Worm (Caenorhabditis elegans) whole organism, late embryonic: ENCODE data around the gene srh-45.

Experiments
- C08G9.2 ChIP-seq: sonication (generic microtip); optimal IDR thresholded peaks from 2 replicates; lab custom pipeline; 2016; ENCODE audit warnings: mild to moderate bottlenecking, missing genetic modification characterization, moderate library complexity, missing compliant biosample characterization
- K09A11.1 ChIP-seq: sonication (generic microtip); optimal IDR thresholded peaks from 2 replicates; lab custom pipeline; 2017; ENCODE audit warnings: antibody characterized with exemption, mild to moderate bottlenecking, missing genetic modification characterization, missing compliant biosample characterization; ENCODE audit not compliant: insufficient read depth
- T23F11.4 ChIP-seq: fragments of 200-800 bp; sonication (Bioruptor generic); optimal IDR thresholded peaks from 2 replicates; lab custom pipeline; 2018; ENCODE audit warnings: mild to moderate bottlenecking, missing genetic modification characterization, missing compliant biosample characterization
- Y22D7AL.16 ChIP-seq: sonication (generic microtip); optimal IDR thresholded peaks from 2 replicates; lab custom pipeline; 2016; ENCODE audit warnings: missing genetic modification characterization, missing compliant biosample characterization
- ahr-1 ChIP-seq: sonication (generic microtip); optimal IDR thresholded peaks from 2 replicates; lab custom pipeline; 2016; ENCODE audit warnings: missing genetic modification characterization, missing compliant biosample characterization
- ceh-18 ChIP-seq: sonication (generic microtip); optimal IDR thresholded peaks from 2 replicates; lab custom pipeline; 2016; ENCODE audit warnings: missing genetic modification characterization, missing compliant biosample characterization
- ceh-19 ChIP-seq: fragments of 200-800 bp; sonication (Bioruptor generic); optimal IDR thresholded peaks from 2 replicates; lab custom pipeline; 2018; ENCODE audit warnings: mild to moderate bottlenecking, missing genetic modification characterization, missing compliant biosample characterization
- ceh-22 ChIP-seq: sonication (generic microtip); optimal IDR thresholded peaks from 2 replicates; lab custom pipeline; 2017; ENCODE audit warnings: missing biosample characterization, missing genetic modification characterization
- ceh-31 ChIP-seq: sonication (generic microtip); optimal IDR thresholded peaks from 2 replicates; lab custom pipeline; 2016; ENCODE audit warnings: missing genetic modification characterization, missing compliant biosample characterization
- ceh-34 ChIP-seq: sonication (generic microtip); optimal IDR thresholded peaks from 2 replicates; lab custom pipeline; 2016; ENCODE audit warnings: mild to moderate bottlenecking, missing genetic modification characterization, missing compliant biosample characterization
- ceh-45 ChIP-seq: fragments of 200-800 bp; sonication (Bioruptor generic); IDR thresholded peaks from 2 replicates; pipeline ENCODE4 v1.3.6; 2022; ENCODE audit warnings: missing genetic modification reagents, missing genetic modification characterization, missing compliant biosample characterization
- ceh-6 ChIP-seq: fragments of 200-800 bp; sonication (Bioruptor generic); optimal IDR thresholded peaks from 2 replicates; lab custom pipeline; 2018; ENCODE audit warnings: mild to moderate bottlenecking, missing genetic modification characterization, missing compliant biosample characterization
- che-1 ChIP-seq: sonication (generic microtip); optimal IDR thresholded peaks from 2 replicates; lab custom pipeline; 2016; ENCODE audit warnings: mild to moderate bottlenecking, missing genetic modification characterization, missing compliant biosample characterization
- dve-1 ChIP-seq: sonication (generic microtip); optimal IDR thresholded peaks from 2 replicates; lab custom pipeline; 2017; ENCODE audit warnings: antibody characterized with exemption, mild to moderate bottlenecking, missing genetic modification characterization, missing compliant biosample characterization
- elt-2 ChIP-seq: sonication (generic microtip); optimal IDR thresholded peaks from 2 replicates; lab custom pipeline; 2016; ENCODE audit warnings: missing genetic modification reagents, missing genetic modification characterization, missing compliant biosample characterization
- fax-1 ChIP-seq: sonication (generic microtip); optimal IDR thresholded peaks from 2 replicates; lab custom pipeline; 2016; ENCODE audit warnings: missing genotype, missing genetic modification characterization, missing compliant biosample characterization
- fkh-6 ChIP-seq: sonication (generic microtip); optimal IDR thresholded peaks from 2 replicates; lab custom pipeline; 2016; ENCODE audit warnings: missing genetic modification characterization, missing compliant biosample characterization
- gmeb-2 ChIP-seq: sonication (generic microtip); optimal IDR thresholded peaks from 2 replicates; lab custom pipeline; 2016; ENCODE audit warnings: missing genetic modification characterization, inconsistent platforms, missing compliant biosample characterization
- hlh-30 ChIP-seq: sonication (generic microtip); optimal IDR thresholded peaks from 2 replicates; lab custom pipeline; 2017; ENCODE audit warnings: antibody characterized with exemption, missing genetic modification characterization, missing compliant biosample characterization; ENCODE audit not compliant: insufficient read depth
- lim-6 ChIP-seq: sonication (generic microtip); optimal IDR thresholded peaks from 2 replicates; lab custom pipeline; 2016; ENCODE audit warnings: missing genetic modification characterization, missing compliant biosample characterization
- nfya-1 ChIP-seq: sonication (generic microtip); optimal IDR thresholded peaks from 2 replicates; lab custom pipeline; 2017; ENCODE audit warnings: missing genetic modification characterization, mild to moderate bottlenecking, missing compliant biosample characterization, antibody characterized with exemption, moderate library complexity
- nhr-232 ChIP-seq: sonication (generic microtip); optimal IDR thresholded peaks from 2 replicates; lab custom pipeline; 2016; ENCODE audit warnings: missing genetic modification characterization, missing compliant biosample characterization
- odd-2 ChIP-seq: sonication (generic microtip); optimal IDR thresholded peaks from 2 replicates; lab custom pipeline; 2017; ENCODE audit warnings: antibody characterized with exemption, mild to moderate bottlenecking, missing genetic modification characterization, missing compliant biosample characterization
- pag-3 ChIP-seq: sonication (generic microtip); optimal IDR thresholded peaks from 2 replicates; lab custom pipeline; 2016; ENCODE audit warnings: missing compliant biosample characterization, missing genetic modification characterization, borderline replicate concordance
- pat-9 ChIP-seq: fragments of 200-800 bp; sonication (Bioruptor generic); optimal IDR thresholded peaks from 2 replicates; lab custom pipeline; 2018; ENCODE audit warnings: mild to moderate bottlenecking, missing genetic modification characterization, moderate library complexity, missing compliant biosample characterization
- sdc-2 ChIP-seq: sonication (generic microtip); optimal IDR thresholded peaks from 2 replicates; lab custom pipeline; 2016; ENCODE audit warnings: missing genotype, missing genetic modification characterization, missing compliant biosample characterization
- sox-2 ChIP-seq: fragments of 200-800 bp; sonication (Bioruptor generic); IDR thresholded peaks from 2 replicates; pipeline ENCODE4 v1.3.6; 2022; ENCODE audit warnings: missing genetic modification reagents, missing genetic modification characterization, missing compliant biosample characterization
- syd-9 ChIP-seq: sonication (generic microtip); optimal IDR thresholded peaks from 2 replicates; lab custom pipeline; 2016; ENCODE audit warnings: mild to moderate bottlenecking, missing genetic modification characterization, moderate library complexity, missing compliant biosample characterization
- tbx-7 ChIP-seq: sonication (generic microtip); optimal IDR thresholded peaks from 2 replicates; lab custom pipeline; 2016; ENCODE audit warnings: missing genotype, missing genetic modification characterization, missing compliant biosample characterization
- ttx-3 ChIP-seq: sonication (generic microtip); optimal IDR thresholded peaks from 2 replicates; lab custom pipeline; 2016; ENCODE audit warnings: missing genetic modification reagents, missing genetic modification characterization, missing compliant biosample characterization
- unc-42 ChIP-seq: sonication (generic microtip); optimal IDR thresholded peaks from 2 replicates; lab custom pipeline; 2016; ENCODE audit warnings: missing genotype, missing genetic modification characterization, missing compliant biosample characterization
- unc-55 ChIP-seq: sonication (generic microtip); optimal IDR thresholded peaks from 2 replicates; lab custom pipeline; 2017; ENCODE audit warnings: missing biosample characterization, missing genetic modification reagents, missing genetic modification characterization
- zip-5 ChIP-seq: sonication (generic microtip); optimal IDR thresholded peaks from 2 replicates; lab custom pipeline; 2016; ENCODE audit warnings: missing genetic modification characterization, missing compliant biosample characterization
- ztf-16 ChIP-seq: sonication (generic microtip); optimal IDR thresholded peaks from 2 replicates; lab custom pipeline; 2017; ENCODE audit warnings: missing genetic modification characterization, missing compliant biosample characterization

Gene srh-45

DNA sequence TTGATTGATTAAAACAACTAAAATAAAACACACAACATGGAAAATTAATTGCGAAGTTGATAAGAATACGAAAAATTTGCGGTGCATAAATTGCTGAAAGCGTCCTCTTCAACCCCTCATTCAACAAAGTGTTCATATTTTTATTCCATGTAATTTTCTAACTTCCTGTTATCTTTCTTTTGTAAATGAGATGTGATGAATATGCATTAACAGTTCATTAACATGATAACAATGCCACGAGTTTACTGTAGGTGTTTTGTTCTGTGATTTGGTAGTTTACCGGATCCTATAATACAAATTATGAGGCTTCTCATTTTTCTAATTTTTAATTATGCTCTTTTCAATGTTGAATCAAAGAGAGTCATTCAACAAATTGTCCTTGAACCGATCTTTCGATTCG, 24.3 kb upstream of the srh-45 start, which contains the start of gene F47G9.6:
TSS of gene F47G9.6 (plus strand) at position 301 of the 400 bp plus-strand sequence.
- TF ChIP-seq T23F11.4, result no peak
- no peak for TF ChIP-seq K09A11.1 (tag; lab: Kevin White, UChicago)
- no peak for TF ChIP-seq fax-1
- no peak for TF ChIP-seq nhr-232 (tag; lab: Kevin White, UChicago)
- no peak for TF ChIP-seq fkh-6 (tag; lab: Kevin White, UChicago)
- no peak for TF ChIP-seq tbx-7 (tag; lab: Kevin White, UChicago)
- TF ChIP-seq che-1, result no peak
- no peak for TF ChIP-seq Y22D7AL.16
- no peak for TF ChIP-seq syd-9 (tag; lab: Kevin White, UChicago)
- TF ChIP-seq pat-9 (tag; lab: Kevin White, UChicago), result no peak
- no peak for TF ChIP-seq unc-55 (GFP tag; lab: Kevin White, UChicago)

ce11 chrV:11326914-11327367, 22.2 kb upstream of the srh-45 start, which contains the start of gene tmed-10:
TSS of gene tmed-10 (minus strand) at chrV:11326964.
- peak; percentile 31 for TF ChIP-seq unc-55 (GFP tag; lab: Kevin White, UChicago)
- no peak for TF ChIP-seq ceh-6 (GFP tag; lab: Kevin White, UChicago)
- no peak for TF ChIP-seq fkh-6 (tag; lab: Kevin White, UChicago)
- peak; percentile 42 for TF ChIP-seq ceh-31
- TF ChIP-seq nfya-1, result peak; percentile 54
- TF ChIP-seq unc-42 (tag; lab: Kevin White, UChicago), result peak; percentile 48
- no peak for TF ChIP-seq sdc-2
- TF ChIP-seq ceh-18 (tag; lab: Kevin White, UChicago), result peak; percentile 1

DNA sequence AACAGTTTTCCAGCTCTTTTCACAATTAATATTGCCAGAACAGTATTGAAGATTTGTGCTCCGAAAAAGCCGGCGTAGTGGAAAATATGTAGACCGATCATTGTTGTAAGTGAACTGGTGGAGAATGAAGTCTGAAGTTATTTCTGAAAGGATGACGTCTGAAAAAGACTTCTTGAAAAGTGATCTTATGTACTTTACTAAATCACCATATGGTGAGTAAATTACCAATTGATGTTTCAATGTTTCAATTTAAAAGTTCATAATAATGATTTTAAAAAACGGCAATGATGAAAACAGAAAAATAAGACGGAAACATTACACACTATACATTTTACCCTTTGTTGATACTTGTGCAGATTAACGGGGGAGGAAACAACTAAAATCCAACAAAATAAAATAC, 18.9 kb upstream of the srh-45 start, which contains the start of gene str-141:
TSS of gene str-141 (minus strand) at position 101 of the 400 bp plus-strand sequence.
- TF ChIP-seq ceh-45 (no peak), ceh-22 (tag; lab: Kevin White, UChicago) (no peak), unc-55 (GFP tag; lab: Kevin White, UChicago) (no peak), T23F11.4 (no peak), ceh-34 (tag; lab: Kevin White, UChicago) (no peak), sox-2 (no peak), ceh-19 (GFP tag; lab: Kevin White, UChicago) (no peak), C08G9.2 (tag; lab: Kevin White, UChicago) (no peak), pag-3 (tag; lab: Kevin White, UChicago) (no peak), nhr-232 (tag; lab: Kevin White, UChicago) (no peak), lim-6 (tag; lab: Kevin White, UChicago) (no peak), gmeb-2 (tag; lab: Kevin White, UChicago) (no peak), ahr-1 (no peak)

DNA sequence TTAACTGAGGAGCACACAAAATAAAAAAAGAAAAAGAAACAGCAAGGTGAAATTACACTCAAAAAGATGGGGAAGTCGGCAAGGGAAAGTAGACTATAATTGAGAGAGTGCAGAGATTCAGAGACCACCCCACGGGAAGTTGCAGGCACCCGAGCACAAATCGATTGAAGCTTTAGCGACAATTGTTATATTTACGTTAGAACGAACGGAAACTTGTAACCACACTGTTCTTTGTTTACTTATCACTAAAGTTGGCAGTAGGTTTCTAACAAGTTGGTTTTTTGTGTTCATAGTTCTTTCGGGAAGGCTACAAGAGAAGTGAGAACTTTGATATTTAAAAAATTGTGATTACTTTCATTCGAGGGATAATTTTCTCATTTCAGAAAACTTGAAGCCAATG, 16.9 kb upstream of the srh-45 start, which contains the start of gene F47G9.4:
TSS of gene F47G9.4 (minus strand) at position 98 of the 400 bp plus-strand sequence.
- no peak for TF ChIP-seq zip-5 (tag; lab: Kevin White, UChicago)
- no peak for TF ChIP-seq ttx-3

DNA sequence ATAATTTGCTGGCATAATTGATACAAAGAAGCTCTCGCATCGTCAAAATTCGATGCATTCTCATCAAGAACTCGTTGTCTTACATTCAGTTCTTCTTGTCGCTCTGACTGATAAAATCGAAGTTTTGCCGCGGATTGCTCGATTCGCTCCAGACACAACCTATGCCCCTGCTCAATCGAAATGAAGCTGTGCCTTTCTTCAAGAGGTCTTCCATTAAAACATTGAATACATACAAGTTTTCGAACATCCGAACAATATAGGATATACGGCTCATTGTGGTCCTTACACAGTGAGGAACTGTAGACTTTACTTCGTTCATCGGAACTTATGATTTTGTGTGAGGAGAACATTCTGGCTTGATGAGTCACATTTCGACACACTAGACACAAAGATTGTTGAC, 16.1 kb upstream of the srh-45 start:
- TF ChIP-seq elt-2 (tag; lab: Kevin White, UChicago) (no peak), gmeb-2 (tag; lab: Kevin White, UChicago) (no peak), T23F11.4 (no peak), dve-1 (tag; lab: Kevin White, UChicago) (no peak), hlh-30 (tag; lab: Kevin White, UChicago) (no peak), ztf-16 (tag; lab: Kevin White, UChicago) (no peak), odd-2 (tag; lab: Kevin White, UChicago) (no peak)
